Worm (Caenorhabditis elegans) whole organism, L4 larva: Measurements from ENCODE around the gene nol-6.

Experiments used
- daf-19 ChIP-seq: fragments of 200-800 bp; sonication (Bioruptor generic); conservative IDR thresholded peaks from 2 replicates; pipeline ENCODE4 v1.3.6; 2022; ENCODE audit warnings: missing genetic modification characterization, missing compliant biosample characterization
- hlh-30 ChIP-seq: sonication (generic microtip); optimal IDR thresholded peaks from 2 replicates; lab custom pipeline; 2017; ENCODE audit warnings: antibody characterized with exemption, mild to moderate bottlenecking, missing genetic modification characterization, missing compliant biosample characterization; ENCODE audit not compliant: insufficient read depth
- lin-29 ChIP-seq: fragments of 200-800 bp; sonication (Bioruptor generic); IDR thresholded peaks from 2 replicates; pipeline ENCODE4 v1.3.6; 2022; ENCODE audit warnings: missing genetic modification reagents, missing genetic modification characterization, missing compliant biosample characterization
- lin-39 ChIP-seq: fragments of 150-350 bp; optimal IDR thresholded peaks from 2 replicates; lab custom pipeline; 2014; ENCODE audit warnings: missing biosample characterization, missing genetic modification reagents, missing genetic modification characterization
- mep-1 ChIP-seq: fragments of 150-350 bp; sonication (generic microtip); optimal IDR thresholded peaks from 3 replicates; lab custom pipeline; 2014; ENCODE audit warnings: missing biosample characterization, missing genetic modification characterization
- nhr-237 ChIP-seq: sonication (generic microtip); optimal IDR thresholded peaks from 2 replicates; lab custom pipeline; 2017; ENCODE audit warnings: missing biosample characterization, missing genetic modification characterization
- unc-62 ChIP-seq, 3 experiments: fragments of 150-350 bp in 1 of 3; sonication (generic microtip); optimal IDR thresholded peaks in 2 of 3; peaks in 1 of 3; 1 replicate in 1 of 3; 2 replicates in 2 of 3; lab custom pipeline; 2014 to 2017; ENCODE audit warnings: missing biosample characterization in 3 of 3, missing genetic modification characterization in 3 of 3, missing genetic modification reagents in 3 of 3, missing genotype in 1 of 3

DNA sequence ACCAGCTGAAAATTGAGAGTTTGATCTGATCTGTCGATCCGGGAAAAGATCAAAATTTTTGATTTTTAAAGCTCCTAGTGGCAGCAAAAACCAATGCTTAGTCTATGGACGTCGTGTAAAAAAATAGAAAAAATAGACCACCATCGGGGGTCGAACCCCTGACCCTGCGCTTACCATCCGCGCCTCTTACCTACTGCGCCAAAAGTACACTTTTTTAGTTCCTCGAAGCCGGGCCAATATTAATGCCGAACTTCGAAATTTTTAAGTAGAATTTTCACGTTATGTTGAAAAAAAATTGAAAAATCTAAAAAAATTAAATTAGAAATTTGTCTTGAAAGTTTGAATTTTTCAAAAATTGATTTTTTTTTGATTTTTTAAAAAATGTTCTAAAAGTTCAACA, 40.7 kb upstream of the nol-6 start:
- TF ChIP-seq hlh-30 (tag; lab: Kevin White, UChicago) = no peak
- TF ChIP-seq lin-39 (tag; lab: Kevin White, UChicago) = no peak
- peak in 1 of 2 experiments; percentile 17 for TF ChIP-seq unc-62 (GFP tag; optimal IDR thresholded peaks at IDR 0.05 in 1 of 2; lab: Kevin White, UChicago)
- TF ChIP-seq unc-62 (tag; optimal IDR thresholded peaks at IDR 0.05; lab: Kevin White, UChicago) = no peak
- no peak for TF ChIP-seq mep-1 (tag; lab: Kevin White, UChicago)
- no peak for TF ChIP-seq daf-19 (GFP tag; lab: Robert Waterston, UW)
- no peak for TF ChIP-seq nhr-237
- TF ChIP-seq lin-29 (GFP tag; lab: Robert Waterston, UW) = no peak
